Fruit fly (Drosophila melanogaster) whole organism, embryonic: ENCODE data around the gene Papss.

Experiments used
- B-H1 ChIP-seq: fragments of 200-800 bp; sonication (Bioruptor generic); IDR thresholded peaks from 3 replicates; pipeline ENCODE4 v1.3.6; 2022; ENCODE audit warnings: missing biosample characterization, missing genetic modification characterization
- Blimp-1 ChIP-seq: fragments of 200-800 bp; sonication (Bioruptor generic); optimal IDR thresholded peaks from 3 replicates; lab custom pipeline; 2018; ENCODE audit warnings: missing biosample characterization, missing genetic modification characterization, mild to moderate bottlenecking, moderate library complexity, missing genetic modification reagents
- BtbVII ChIP-seq: fragments of 200-800 bp; sonication (Bioruptor generic); optimal IDR thresholded peaks from 3 replicates; lab custom pipeline; 2017; ENCODE audit warnings: missing biosample characterization, mild to moderate bottlenecking, missing genetic modification characterization
- CG11093 ChIP-seq: fragments of 200-800 bp; sonication (Bioruptor generic); IDR thresholded peaks from 3 replicates; pipeline ENCODE4 v1.3.6; 2022; ENCODE audit warnings: missing biosample characterization, missing genetic modification characterization
- CG13424 ChIP-seq: fragments of 200-800 bp; sonication (Bioruptor generic); optimal IDR thresholded peaks from 2 replicates; lab custom pipeline; 2019; ENCODE audit warnings: missing biosample characterization, mild to moderate bottlenecking, missing genetic modification characterization, moderate library complexity
- CG13894 ChIP-seq: fragments of 200-800 bp; sonication (Bioruptor generic); optimal IDR thresholded peaks from 3 replicates; lab custom pipeline; 2018; ENCODE audit warnings: missing biosample characterization, mild to moderate bottlenecking, missing genetic modification characterization, moderate library complexity
- CG15073 ChIP-seq: fragments of 200-800 bp; sonication (Bioruptor generic); optimal IDR thresholded peaks from 2 replicates; lab custom pipeline; 2016; ENCODE audit warnings: missing biosample characterization, missing genetic modification characterization
- CG15479 ChIP-seq: fragments of 200-800 bp; sonication (Bioruptor generic); optimal IDR thresholded peaks from 3 replicates; lab custom pipeline; 2019; ENCODE audit warnings: missing biosample characterization, mild to moderate bottlenecking, missing genetic modification characterization, moderate library complexity
- CG1602 ChIP-seq: fragments of 200-800 bp; sonication (Bioruptor generic); optimal IDR thresholded peaks from 3 replicates; lab custom pipeline; 2016; ENCODE audit warnings: missing biosample characterization, missing genetic modification characterization
- CG16813 ChIP-seq: fragments of 200-800 bp; sonication (Bioruptor generic); IDR thresholded peaks from 3 replicates; pipeline ENCODE4 v1.3.6; 2022; ENCODE audit warnings: missing biosample characterization, missing genetic modification characterization; ENCODE audit not compliant: partially characterized antibody
- CG17612 ChIP-seq: fragments of 200-800 bp; sonication (Bioruptor generic); IDR thresholded peaks from 2 replicates; pipeline ENCODE4 v1.3.6; 2022; ENCODE audit warnings: missing biosample characterization, missing genetic modification characterization
- CG2129 ChIP-seq: fragments of 200-800 bp; sonication (Bioruptor generic); IDR thresholded peaks from 2 replicates; pipeline ENCODE4 v1.3.6; 2022; ENCODE audit warnings: missing biosample characterization, missing genetic modification characterization; ENCODE audit not compliant: partially characterized antibody
- CG32772 ChIP-seq: fragments of 200-800 bp; sonication (Bioruptor generic); IDR thresholded peaks from 2 replicates; pipeline ENCODE4 v1.3.6; 2022; ENCODE audit warnings: missing biosample characterization, missing genetic modification characterization
- CG3847 ChIP-seq: fragments of 200-800 bp; sonication (Bioruptor generic); IDR thresholded peaks from 2 replicates; pipeline ENCODE4 v1.3.6; 2022; ENCODE audit warnings: missing biosample characterization, missing genetic modification characterization
- CG5180 ChIP-seq: fragments of 200-800 bp; sonication (Bioruptor generic); optimal IDR thresholded peaks from 3 replicates; lab custom pipeline; 2017; ENCODE audit warnings: missing biosample characterization, missing genetic modification characterization, mild to moderate bottlenecking, moderate library complexity, missing genetic modification reagents
- CG7745 ChIP-seq: fragments of 200-800 bp; sonication (Bioruptor generic); optimal IDR thresholded peaks from 2 replicates; lab custom pipeline; 2018; ENCODE audit warnings: missing biosample characterization, mild to moderate bottlenecking, missing genetic modification characterization, moderate library complexity
- CG9609 ChIP-seq: fragments of 200-800 bp; sonication (Bioruptor generic); optimal IDR thresholded peaks from 3 replicates; lab custom pipeline; 2016; ENCODE audit warnings: missing biosample characterization, missing genetic modification characterization
- CTCF ChIP-seq: fragments of 200-800 bp; sonication (Bioruptor generic); optimal IDR thresholded peaks from 2 replicates; lab custom pipeline; 2017; ENCODE audit warnings: missing biosample characterization, mild to moderate bottlenecking, missing genetic modification characterization, moderate library complexity
- Chrac-16 ChIP-seq: fragments of 200-800 bp; sonication (Bioruptor generic); optimal IDR thresholded peaks from 3 replicates; lab custom pipeline; 2016; ENCODE audit warnings: missing biosample characterization, missing genetic modification characterization
- Dref ChIP-seq: fragments of 200-800 bp; sonication (Bioruptor generic); IDR thresholded peaks from 2 replicates; pipeline ENCODE4 v1.3.6; 2022; ENCODE audit warnings: missing biosample characterization, missing genetic modification characterization
- Fer3 ChIP-seq: fragments of 200-800 bp; sonication (Bioruptor generic); optimal IDR thresholded peaks from 2 replicates; lab custom pipeline; 2018; ENCODE audit warnings: missing biosample characterization, mild to moderate bottlenecking, missing genetic modification characterization, moderate library complexity
- Gug ChIP-seq: fragments of 200-800 bp; sonication (Bioruptor generic); IDR thresholded peaks from 4 replicates; pipeline ENCODE4 v1.3.6; 2022; ENCODE audit warnings: missing biosample characterization, missing genetic modification characterization
- H15 ChIP-seq: fragments of 200-800 bp; sonication (Bioruptor generic); IDR thresholded peaks from 3 replicates; pipeline ENCODE4 v1.3.6; 2022; ENCODE audit warnings: missing biosample characterization, missing genetic modification characterization
- Hand ChIP-seq: fragments of 200-800 bp; sonication (Bioruptor generic); optimal IDR thresholded peaks from 2 replicates; lab custom pipeline; 2017; ENCODE audit warnings: mild to moderate bottlenecking, missing biosample characterization, missing genetic modification reagents, missing genetic modification characterization
- NC2β ChIP-seq: fragments of 200-800 bp; sonication (Bioruptor generic); optimal IDR thresholded peaks from 2 replicates; lab custom pipeline; 2016; ENCODE audit warnings: missing biosample characterization, missing genetic modification characterization
- NFAT ChIP-seq: fragments of 200-800 bp; sonication (Bioruptor generic); IDR thresholded peaks from 2 replicates; pipeline ENCODE4 v1.3.6; 2022; ENCODE audit warnings: missing biosample characterization, missing genetic modification characterization
- Ptx1 ChIP-seq: fragments of 200-800 bp; sonication (Bioruptor generic); IDR thresholded peaks from 2 replicates; pipeline ENCODE4 v1.3.6; 2022; ENCODE audit warnings: missing biosample characterization, missing genetic modification characterization
- Sry-δ ChIP-seq: fragments of 200-800 bp; sonication (Bioruptor generic); optimal IDR thresholded peaks from 2 replicates; lab custom pipeline; 2016; ENCODE audit warnings: missing biosample characterization, missing genetic modification characterization
- Tbp ChIP-seq: fragments of >200 bp; optimal IDR thresholded peaks from 2 replicates; lab custom pipeline; 2018; ENCODE audit warnings: missing biosample characterization, missing genetic modification characterization
- Trl ChIP-seq, 3 experiments: fragments of >200 bp in 2 of 3; fragments of 200-800 bp in 1 of 3; sonication (Bioruptor generic) in 1 of 3; optimal IDR thresholded peaks; 2 replicates in 1 of 3; 3 replicates in 2 of 3; lab custom pipeline; 2016 to 2017; ENCODE audit warnings: missing biosample characterization in 1 of 3, missing genetic modification characterization in 1 of 3
- Xrp1 ChIP-seq: fragments of 200-800 bp; sonication (Bioruptor generic); IDR thresholded peaks from 2 replicates; pipeline ENCODE4 v1.3.6; 2022; ENCODE audit warnings: missing biosample characterization, missing genetic modification characterization
- amos ChIP-seq: fragments of 200-800 bp; sonication (Bioruptor generic); IDR thresholded peaks from 2 replicates; pipeline ENCODE4 v1.3.6; 2022; ENCODE audit warnings: missing biosample characterization, missing genetic modification characterization; ENCODE audit not compliant: partially characterized antibody
- aop ChIP-seq: fragments of 200-800 bp; sonication (Bioruptor generic); IDR thresholded peaks from 2 replicates; pipeline ENCODE4 v1.3.6; 2022; ENCODE audit warnings: missing biosample characterization, missing genetic modification characterization
- ara ChIP-seq: fragments of 200-800 bp; sonication (Bioruptor generic); IDR thresholded peaks from 2 replicates; pipeline ENCODE4 v1.3.6; 2022; ENCODE audit warnings: missing biosample characterization, missing genetic modification characterization
- ash1 ChIP-seq: fragments of 200-800 bp; sonication (Bioruptor generic); optimal IDR thresholded peaks from 2 replicates; lab custom pipeline; 2018; ENCODE audit warnings: missing biosample characterization, mild to moderate bottlenecking, missing genetic modification characterization
- bab2 ChIP-seq: fragments of 200-800 bp; sonication (Bioruptor generic); optimal IDR thresholded peaks from 2 replicates; lab custom pipeline; 2016; ENCODE audit warnings: missing biosample characterization, missing genetic modification characterization
- chinmo ChIP-seq: fragments of 200-800 bp; sonication (Bioruptor generic); IDR thresholded peaks from 4 replicates; pipeline ENCODE4 v1.3.6; 2022; ENCODE audit warnings: missing biosample characterization, missing genetic modification characterization; ENCODE audit not compliant: partially characterized antibody
- chm ChIP-seq: fragments of 200-800 bp; sonication (Bioruptor generic); IDR thresholded peaks from 2 replicates; pipeline ENCODE4 v1.3.6; 2022; ENCODE audit warnings: missing biosample characterization, missing genetic modification characterization
- corto ChIP-seq: fragments of 200-800 bp; sonication (Bioruptor generic); optimal IDR thresholded peaks from 2 replicates; lab custom pipeline; 2016; ENCODE audit warnings: missing biosample characterization, mild to moderate bottlenecking, missing genetic modification characterization, moderate library complexity
- cwo ChIP-seq: fragments of 200-800 bp; sonication (Bioruptor generic); optimal IDR thresholded peaks from 3 replicates; lab custom pipeline; 2017; ENCODE audit warnings: missing biosample characterization, missing genetic modification characterization, mild to moderate bottlenecking, moderate library complexity, missing genetic modification reagents
- dm ChIP-seq: fragments of 200-800 bp; sonication (Bioruptor generic); optimal IDR thresholded peaks from 3 replicates; lab custom pipeline; 2016; ENCODE audit warnings: missing biosample characterization, missing genetic modification characterization
- dmrt11E ChIP-seq: fragments of 200-800 bp; sonication (Bioruptor generic); optimal IDR thresholded peaks from 3 replicates; lab custom pipeline; 2018; ENCODE audit warnings: missing biosample characterization, mild to moderate bottlenecking, missing genetic modification characterization, moderate library complexity
- gcm ChIP-seq: fragments of 200-800 bp; sonication (Bioruptor generic); optimal IDR thresholded peaks from 2 replicates; lab custom pipeline; 2019; ENCODE audit warnings: missing biosample characterization, mild to moderate bottlenecking, missing genetic modification characterization, moderate library complexity
- grau ChIP-seq: fragments of 200-800 bp; optimal IDR thresholded peaks from 3 replicates; lab custom pipeline; 2019; ENCODE audit warnings: missing biosample characterization, mild to moderate bottlenecking, missing genetic modification characterization, moderate library complexity
- nau ChIP-seq: fragments of 200-800 bp; sonication (Bioruptor generic); optimal IDR thresholded peaks from 3 replicates; lab custom pipeline; 2017; ENCODE audit warnings: missing biosample characterization, mild to moderate bottlenecking, missing genetic modification characterization, missing genetic modification reagents
- oc ChIP-seq: fragments of 200-800 bp; sonication (Bioruptor generic); optimal IDR thresholded peaks from 2 replicates; lab custom pipeline; 2018; ENCODE audit warnings: missing biosample characterization, mild to moderate bottlenecking, missing genetic modification characterization, moderate library complexity
- sens ChIP-seq: fragments of 200-800 bp; sonication (Bioruptor generic); peaks from one replicate; lab custom pipeline; 2016; ENCODE audit warnings: missing biosample characterization, missing genetic modification characterization
- sqz ChIP-seq: fragments of 200-800 bp; sonication (Bioruptor generic); optimal IDR thresholded peaks from 3 replicates; lab custom pipeline; 2018; ENCODE audit warnings: missing biosample characterization, mild to moderate bottlenecking, missing genetic modification characterization
- tgo ChIP-seq: fragments of 200-800 bp; sonication (Bioruptor generic); IDR thresholded peaks from 3 replicates; pipeline ENCODE4 v1.3.6; 2022; ENCODE audit warnings: missing biosample characterization, missing genetic modification characterization
- trh ChIP-seq: fragments of 200-800 bp; sonication (Bioruptor generic); optimal IDR thresholded peaks from 2 replicates; lab custom pipeline; 2016; ENCODE audit warnings: missing biosample characterization, missing genetic modification characterization
- ttk ChIP-seq: fragments of 200-800 bp; sonication (Bioruptor generic); IDR thresholded peaks from 2 replicates; pipeline ENCODE4 v2.1.2; 2022; ENCODE audit warnings: missing biosample characterization, missing genetic modification characterization
- vfl ChIP-seq: fragments of 200-800 bp; sonication (Bioruptor generic); optimal IDR thresholded peaks from 2 replicates; lab custom pipeline; 2016; ENCODE audit warnings: missing biosample characterization, missing genetic modification characterization

The Papss gene

DNA sequence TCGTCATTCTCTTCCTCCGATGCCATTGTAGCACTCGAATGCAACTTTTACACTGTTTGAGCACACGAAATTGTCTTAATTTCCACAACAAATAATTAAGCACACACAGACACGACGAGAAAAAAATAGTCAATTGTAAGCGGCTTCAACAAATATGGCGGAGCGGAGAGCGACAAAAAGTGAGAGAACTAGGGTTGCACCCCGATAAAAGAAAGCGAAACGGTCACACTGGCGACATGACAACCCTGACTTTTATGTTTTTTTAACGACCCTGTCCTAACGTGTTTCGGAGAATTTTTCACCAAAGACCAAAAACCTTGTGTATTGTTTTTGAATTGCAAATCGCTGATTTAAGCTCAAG, 64.9 kb downstream of the Papss start, which contains the start of the genes Mi-2 and Prp3 (continued):
- TF ChIP-seq Blimp-1 (no peak), sqz (GFP tag; lab: Kevin White, UChicago) (no peak), Trl (optimal IDR thresholded peaks at IDR 0.05; lab: Kevin White, UChicago) (peak in 1 of 2 experiments; percentile 80), Trl (GFP tag; optimal IDR thresholded peaks at IDR 0.05; lab: Kevin White, UChicago) (peak; percentile 74), CG13894 (tag; lab: Kevin White, UChicago) (no peak), amos (GFP tag; lab: Robert Waterston, UW) (peak; percentile 37; the same call in 1 of the 2 replicates), dmrt11E (tag; lab: Kevin White, UChicago) (no peak), Sry-δ (peak; percentile 68), CG9609 (GFP tag; lab: Kevin White, UChicago) (no peak), NC2β (peak; percentile 52), H15 (GFP tag; lab: Robert Waterston, UW) (no peak), ttk (GFP tag; lab: Robert Waterston, UW) (no peak), Chrac-16 (GFP tag; lab: Kevin White, UChicago) (no peak), CG15479 (GFP tag; lab: Kevin White, UChicago) (no peak), grau (tag; lab: Kevin White, UChicago) (no peak), sens (GFP tag; lab: Kevin White, UChicago) (peak; percentile 83), B-H1 (GFP tag; lab: Robert Waterston, UW) (no peak), ash1 (no peak), tgo (GFP tag; lab: Robert Waterston, UW) (no peak), nau (GFP tag; lab: Kevin White, UChicago) (no peak), CG17612 (no peak), NFAT (GFP tag; lab: Robert Waterston, UW) (0 out of 2 replicates have a peak, but pooled peaks have one; percentile 20), trh (GFP tag; lab: Kevin White, UChicago) (no peak), CG2129 (GFP tag; lab: Robert Waterston, UW) (no peak), dm (GFP tag; lab: Kevin White, UChicago) (peak; percentile 81), BtbVII (GFP tag; lab: Kevin White, UChicago) (no peak), CG13424 (no peak), CG15073 (GFP tag; lab: Kevin White, UChicago) (no peak), CG11093 (GFP tag; lab: Robert Waterston, UW) (no peak), gcm (GFP tag; lab: Kevin White, UChicago) (no peak), oc (tag; lab: Kevin White, UChicago) (peak; percentile 1), ara (GFP tag; lab: Robert Waterston, UW) (no peak), cwo (GFP tag; lab: Kevin White, UChicago) (no peak), Gug (GFP tag; lab: Robert Waterston, UW) (no peak), Dref (peak; percentile 83), chinmo (GFP tag; lab: Robert Waterston, UW) (peak; percentile 20; the same call in 1 of the 4 replicates), CG1602 (GFP tag; lab: Kevin White, UChicago) (no peak), CG7745 (peak; percentile 57), Xrp1 (GFP tag; lab: Robert Waterston, UW) (no peak), bab2 (GFP tag; lab: Kevin White, UChicago) (no peak), CTCF (GFP tag; lab: Kevin White, UChicago) (peak; percentile 28), Ptx1 (no peak), Hand (no peak), aop (no peak), CG16813 (GFP tag; lab: Robert Waterston, UW) (no peak), CG5180 (GFP tag; lab: Kevin White, UChicago) (no peak), CG32772 (GFP tag; lab: Robert Waterston, UW) (peak; percentile 60), corto (no peak), vfl (GFP tag; lab: Kevin White, UChicago) (no peak), Tbp (GFP tag; lab: Kevin White, UChicago) (no peak), Fer3 (tag; lab: Kevin White, UChicago) (peak; percentile 24), chm (GFP tag; lab: Robert Waterston, UW) (0 out of 2 replicates have a peak, but pooled peaks have one; percentile 63), CG3847 (GFP tag; lab: Robert Waterston, UW) (peak; percentile 63; the same call in 1 of the 2 replicates)
